Worm (Caenorhabditis elegans): ENCODE data around the gene Y37E11AM.2.

The Y37E11AM.2 gene

DNA sequence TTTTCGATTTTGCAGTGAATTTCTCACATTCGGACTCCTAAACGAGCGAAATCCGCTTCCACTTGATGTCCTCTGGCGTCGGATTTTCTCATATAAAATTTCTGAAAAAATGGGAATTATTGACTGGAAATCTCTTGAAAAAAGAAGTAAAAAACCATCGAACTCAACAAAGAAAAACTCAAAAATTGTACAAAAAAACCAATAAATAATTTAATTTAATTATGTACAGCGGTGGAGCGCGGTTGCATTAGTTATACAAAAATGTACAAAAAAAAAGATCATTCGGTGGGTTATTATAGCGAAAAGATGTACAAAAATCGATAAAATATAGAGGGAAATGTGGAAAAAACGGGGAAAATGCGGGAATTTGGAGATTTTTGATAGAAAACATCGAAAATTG, 2.6 kb downstream of the Y37E11AM.2 start, which contains the start of gene Y37E11AM.4:
TSS of gene Y37E11AM.4 (minus strand) at position 101 of the 400 bp plus-strand sequence.
- no peak for TF ChIP-seq B0035.1 (tag; optimal IDR thresholded peaks at IDR 0.05)

DNA sequence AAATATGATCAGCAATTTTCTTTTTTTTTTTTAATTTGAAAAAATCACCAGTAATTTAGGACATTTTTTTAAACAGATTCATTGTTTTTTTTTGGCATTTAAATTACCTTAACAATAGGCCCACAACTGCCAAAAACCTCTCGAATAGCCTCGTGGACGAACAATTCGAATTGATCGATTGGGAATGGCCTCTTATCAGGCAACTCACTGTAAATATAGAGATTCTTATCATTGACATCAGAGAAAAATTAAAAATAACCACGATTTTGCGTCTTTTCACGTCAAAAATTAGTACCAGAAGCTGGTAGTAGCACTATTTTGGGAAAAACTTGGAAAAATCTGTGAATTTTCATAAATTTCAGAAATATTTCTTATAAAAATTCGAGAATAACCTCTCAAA, 3.3 kb downstream of the Y37E11AM.2 start:
- TF ChIP-seq B0035.1 (tag; optimal IDR thresholded peaks at IDR 0.05) = no peak
- TF ChIP-seq ekl-4 (GFP tag; IDR thresholded peaks at IDR 0.05) = no peak
- TF ChIP-seq mcd-1 (GFP tag; IDR thresholded peaks at IDR 0.05) = no peak
- no peak for TF ChIP-seq Y95B8A.8 (GFP tag; IDR thresholded peaks at IDR 0.05)
- TF ChIP-seq somi-1 (GFP tag; optimal IDR thresholded peaks at IDR 0.05) = no peak
- TF ChIP-seq lag-1 (GFP tag; IDR thresholded peaks at IDR 0.05) = no peak

ce11 chrIV:3720644-3721043, 4.6 kb downstream of the Y37E11AM.2 start:
- no peak for TF ChIP-seq sdz-38 (tag; optimal IDR thresholded peaks at IDR 0.05)
- TF ChIP-seq B0019.2 (GFP tag; conservative IDR thresholded peaks at IDR 0.05) = no peak
- no peak for TF ChIP-seq F37B4.10 (GFP tag; IDR thresholded peaks at IDR 0.05)
- no peak for TF ChIP-seq ceh-40 (GFP tag; IDR thresholded peaks at IDR 0.05)
- no peak for TF ChIP-seq dpl-1 (GFP tag; optimal IDR thresholded peaks at IDR 0.05)
- TF ChIP-seq mel-28 (tag; optimal IDR thresholded peaks at IDR 0.05; ENCODE audit: borderline replicate concordance) = no peak
- no peak for TF ChIP-seq hlh-26 (GFP tag; conservative IDR thresholded peaks at IDR 0.05)
- TF ChIP-seq atf-7 (tag; optimal IDR thresholded peaks at IDR 0.05) = no peak
- TF ChIP-seq nhr-120 (GFP tag; IDR thresholded peaks at IDR 0.05) = no peak
- no peak for TF ChIP-seq sea-2 (GFP tag; IDR thresholded peaks at IDR 0.05)
- no peak for TF ChIP-seq zim-3 (tag; optimal IDR thresholded peaks at IDR 0.05)
- TF ChIP-seq F33H1.4 (GFP tag; IDR thresholded peaks at IDR 0.05) = no peak
- no peak for TF ChIP-seq attf-6 (GFP tag; IDR thresholded peaks at IDR 0.05)
- no peak for TF ChIP-seq hmg-1.2 (GFP tag; IDR thresholded peaks at IDR 0.05)
- TF ChIP-seq lin-26 (GFP tag; IDR thresholded peaks at IDR 0.05) = no peak
- TF ChIP-seq fkh-3 (tag; optimal IDR thresholded peaks at IDR 0.05) = no peak
- no peak for TF ChIP-seq repo-1 (tag; optimal IDR thresholded peaks at IDR 0.05)
- TF ChIP-seq rec-8 (tag; optimal IDR thresholded peaks at IDR 0.05) = no peak

DNA sequence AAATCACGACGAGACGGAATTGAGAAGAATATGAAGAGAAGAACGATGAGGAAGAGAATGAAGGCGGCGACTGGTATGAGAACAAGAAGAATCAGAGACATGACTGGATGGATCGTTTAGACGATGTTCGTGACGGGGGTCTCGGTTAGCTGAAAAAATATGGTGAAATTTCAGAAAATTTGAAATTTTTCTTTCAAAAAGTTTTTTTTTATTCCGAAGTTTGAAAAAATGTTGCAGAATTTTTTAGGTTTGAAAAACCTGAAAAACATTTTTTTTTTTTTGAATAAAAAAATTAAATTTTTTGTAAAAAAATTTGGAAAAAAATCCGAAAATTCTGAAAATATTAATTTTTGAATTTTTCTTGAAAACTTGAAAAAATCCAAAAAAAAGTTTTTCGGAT, 6.2 kb downstream of the Y37E11AM.2 start, which contains the start of gene Y37E11AM.3:
TSS of gene Y37E11AM.3 (minus strand) at position 101 of the 400 bp plus-strand sequence.
- no peak for TF ChIP-seq gei-17 (GFP tag; optimal IDR thresholded peaks at IDR 0.05)
- no peak for TF ChIP-seq rcor-1 (GFP tag; IDR thresholded peaks at IDR 0.05)
- no peak for TF ChIP-seq chd-7 (tag; optimal IDR thresholded peaks at IDR 0.05)
- no peak for TF ChIP-seq dox-1 (GFP tag; IDR thresholded peaks at IDR 0.05)
- TF ChIP-seq F23B12.7 (tag; optimal IDR thresholded peaks at IDR 0.05; ENCODE audit: insufficient read depth) = no peak
- TF ChIP-seq snpc-1.3 (tag; optimal IDR thresholded peaks at IDR 0.05; ENCODE audit: insufficient read depth) = no peak

DNA sequence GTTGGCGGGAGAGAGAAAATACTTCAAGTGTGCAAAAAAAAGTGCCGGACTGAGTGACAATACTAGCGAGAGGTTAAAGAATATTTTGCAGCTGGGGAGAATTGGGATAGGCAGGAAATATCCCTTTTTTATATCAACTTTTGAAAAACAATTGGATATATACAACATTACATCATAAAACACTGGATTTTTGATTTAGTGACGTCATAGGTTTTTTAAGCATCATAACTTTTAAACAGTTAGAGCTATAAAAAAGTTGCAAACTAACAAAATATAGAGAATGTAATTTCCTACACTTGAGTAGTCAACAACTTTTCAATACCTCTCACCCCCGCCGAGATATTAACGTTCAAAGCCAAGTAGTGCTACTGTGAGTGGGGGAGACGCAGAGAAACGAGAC, 14.5 kb downstream of the Y37E11AM.2 start:
- TF ChIP-seq B0035.1 (tag; optimal IDR thresholded peaks at IDR 0.05) = no peak
- no peak for TF ChIP-seq madf-3 (GFP tag; IDR thresholded peaks at IDR 0.05)
- TF ChIP-seq dpl-1 (GFP tag; optimal IDR thresholded peaks at IDR 0.05) = no peak
- TF ChIP-seq bed-1 (GFP tag; IDR thresholded peaks at IDR 0.05) = no peak
- TF ChIP-seq dox-1 (GFP tag; IDR thresholded peaks at IDR 0.05) = no peak
- no peak for TF ChIP-seq F37B4.10 (GFP tag; IDR thresholded peaks at IDR 0.05)

All from whole organism, young adult.